Worm (Caenorhabditis elegans) whole organism, late embryonic: ENCODE data around the gene ZK622.4.

ENCODE experiments used
- C08G9.2 ChIP-seq: sonication (generic microtip); optimal IDR thresholded peaks from 2 replicates; lab custom pipeline; 2016; ENCODE audit warnings: mild to moderate bottlenecking, missing genetic modification characterization, moderate library complexity, missing compliant biosample characterization
- C38D4.7 ChIP-seq: fragments of 200-800 bp; sonication (Bioruptor generic); optimal IDR thresholded peaks from 2 replicates; lab custom pipeline; 2018; ENCODE audit warnings: mild to moderate bottlenecking, missing genetic modification characterization, moderate library complexity, missing compliant biosample characterization
- T23F11.4 ChIP-seq: fragments of 200-800 bp; sonication (Bioruptor generic); optimal IDR thresholded peaks from 2 replicates; lab custom pipeline; 2018; ENCODE audit warnings: mild to moderate bottlenecking, missing genetic modification characterization, missing compliant biosample characterization
- ceh-14 ChIP-seq: sonication (generic microtip); optimal IDR thresholded peaks from 2 replicates; lab custom pipeline; 2016; ENCODE audit warnings: missing genotype, missing genetic modification characterization, missing compliant biosample characterization
- ceh-18 ChIP-seq: sonication (generic microtip); optimal IDR thresholded peaks from 2 replicates; lab custom pipeline; 2016; ENCODE audit warnings: missing genetic modification characterization, missing compliant biosample characterization
- ceh-19 ChIP-seq: fragments of 200-800 bp; sonication (Bioruptor generic); optimal IDR thresholded peaks from 2 replicates; lab custom pipeline; 2018; ENCODE audit warnings: mild to moderate bottlenecking, missing genetic modification characterization, missing compliant biosample characterization
- ceh-22 ChIP-seq: sonication (generic microtip); optimal IDR thresholded peaks from 2 replicates; lab custom pipeline; 2017; ENCODE audit warnings: missing biosample characterization, missing genetic modification characterization
- ceh-30 ChIP-seq: fragments of 150-350 bp; optimal IDR thresholded peaks from 2 replicates; lab custom pipeline; 2014; ENCODE audit warnings: missing biosample characterization, missing genetic modification characterization
- ceh-45 ChIP-seq: fragments of 200-800 bp; sonication (Bioruptor generic); IDR thresholded peaks from 2 replicates; pipeline ENCODE4 v1.3.6; 2022; ENCODE audit warnings: missing genetic modification reagents, missing genetic modification characterization, missing compliant biosample characterization
- ceh-48 ChIP-seq: sonication (generic microtip); optimal IDR thresholded peaks from 2 replicates; lab custom pipeline; 2016; ENCODE audit warnings: missing genetic modification characterization, inconsistent platforms, missing compliant biosample characterization
- ceh-6 ChIP-seq: fragments of 200-800 bp; sonication (Bioruptor generic); optimal IDR thresholded peaks from 2 replicates; lab custom pipeline; 2018; ENCODE audit warnings: mild to moderate bottlenecking, missing genetic modification characterization, missing compliant biosample characterization
- ceh-9 ChIP-seq: sonication (generic microtip); optimal IDR thresholded peaks from 2 replicates; lab custom pipeline; 2016; ENCODE audit warnings: mild to moderate bottlenecking, missing genetic modification characterization, inconsistent platforms, missing compliant biosample characterization
- dmd-4 ChIP-seq: sonication (generic microtip); optimal IDR thresholded peaks from 2 replicates; lab custom pipeline; 2016; ENCODE audit warnings: borderline replicate concordance, missing genetic modification characterization, missing compliant biosample characterization
- elt-2 ChIP-seq: sonication (generic microtip); optimal IDR thresholded peaks from 2 replicates; lab custom pipeline; 2016; ENCODE audit warnings: missing genetic modification reagents, missing genetic modification characterization, missing compliant biosample characterization
- eyg-1 ChIP-seq: sonication (generic microtip); optimal IDR thresholded peaks from 2 replicates; lab custom pipeline; 2016; ENCODE audit warnings: missing genotype, missing genetic modification characterization, missing compliant biosample characterization
- fkh-10 ChIP-seq: fragments of 150-350 bp; optimal IDR thresholded peaks from 2 replicates; lab custom pipeline; 2014; ENCODE audit warnings: missing biosample characterization, missing genetic modification reagents, missing genetic modification characterization
- fkh-6 ChIP-seq: sonication (generic microtip); optimal IDR thresholded peaks from 2 replicates; lab custom pipeline; 2016; ENCODE audit warnings: missing genetic modification characterization, missing compliant biosample characterization
- hlh-13 ChIP-seq: fragments of 200-800 bp; sonication (Bioruptor generic); optimal IDR thresholded peaks from 2 replicates; lab custom pipeline; 2018; ENCODE audit warnings: mild to moderate bottlenecking, missing genetic modification characterization, missing compliant biosample characterization
- hlh-15 ChIP-seq: sonication (generic microtip); optimal IDR thresholded peaks from 2 replicates; lab custom pipeline; 2016; ENCODE audit warnings: missing genetic modification characterization, missing compliant biosample characterization
- hlh-30 ChIP-seq: sonication (generic microtip); optimal IDR thresholded peaks from 2 replicates; lab custom pipeline; 2017; ENCODE audit warnings: antibody characterized with exemption, missing genetic modification characterization, missing compliant biosample characterization; ENCODE audit not compliant: insufficient read depth
- hlh-6 ChIP-seq: sonication (generic microtip); optimal IDR thresholded peaks from 2 replicates; lab custom pipeline; 2016; ENCODE audit warnings: missing genotype, missing genetic modification characterization, missing compliant biosample characterization
- hlh-8 ChIP-seq: sonication (generic microtip); optimal IDR thresholded peaks from 2 replicates; lab custom pipeline; 2016; ENCODE audit warnings: missing genotype, missing genetic modification characterization, missing compliant biosample characterization
- lim-6 ChIP-seq: sonication (generic microtip); optimal IDR thresholded peaks from 2 replicates; lab custom pipeline; 2016; ENCODE audit warnings: missing genetic modification characterization, missing compliant biosample characterization
- madf-2 ChIP-seq: sonication (generic microtip); optimal IDR thresholded peaks from 2 replicates; lab custom pipeline; 2017; ENCODE audit warnings: missing genetic modification characterization, missing compliant biosample characterization
- mec-3 ChIP-seq: sonication (generic microtip); optimal IDR thresholded peaks from 2 replicates; lab custom pipeline; 2016; ENCODE audit warnings: borderline replicate concordance, missing genetic modification characterization, missing compliant biosample characterization
- nfya-1 ChIP-seq: sonication (generic microtip); optimal IDR thresholded peaks from 2 replicates; lab custom pipeline; 2017; ENCODE audit warnings: missing genetic modification characterization, mild to moderate bottlenecking, missing compliant biosample characterization, antibody characterized with exemption, moderate library complexity
- nhr-11 ChIP-seq: fragments of 150-350 bp; optimal IDR thresholded peaks from 2 replicates; lab custom pipeline; 2014; ENCODE audit warnings: missing biosample characterization, missing genetic modification characterization
- nhr-232 ChIP-seq: sonication (generic microtip); optimal IDR thresholded peaks from 2 replicates; lab custom pipeline; 2016; ENCODE audit warnings: missing genetic modification characterization, missing compliant biosample characterization
- odd-2 ChIP-seq: sonication (generic microtip); optimal IDR thresholded peaks from 2 replicates; lab custom pipeline; 2017; ENCODE audit warnings: antibody characterized with exemption, mild to moderate bottlenecking, missing genetic modification characterization, missing compliant biosample characterization
- pag-3 ChIP-seq: sonication (generic microtip); optimal IDR thresholded peaks from 2 replicates; lab custom pipeline; 2016; ENCODE audit warnings: missing compliant biosample characterization, missing genetic modification characterization, borderline replicate concordance
- pat-9 ChIP-seq: fragments of 200-800 bp; sonication (Bioruptor generic); optimal IDR thresholded peaks from 2 replicates; lab custom pipeline; 2018; ENCODE audit warnings: mild to moderate bottlenecking, missing genetic modification characterization, moderate library complexity, missing compliant biosample characterization
- pha-2 ChIP-seq: sonication (generic microtip); optimal IDR thresholded peaks from 2 replicates; lab custom pipeline; 2017; ENCODE audit warnings: mild to moderate bottlenecking, missing genetic modification characterization, missing compliant biosample characterization
- pha-4 ChIP-seq: fragments of 150-350 bp; optimal IDR thresholded peaks from 2 replicates; lab custom pipeline; 2018; ENCODE audit warnings: missing biosample characterization, missing genetic modification reagents, missing genetic modification characterization
- pqm-1 ChIP-seq: sonication (generic microtip); optimal IDR thresholded peaks from 2 replicates; lab custom pipeline; 2016; ENCODE audit warnings: missing genetic modification characterization, missing compliant biosample characterization
- ref-2 ChIP-seq: sonication (generic microtip); optimal IDR thresholded peaks from 2 replicates; lab custom pipeline; 2016; ENCODE audit warnings: missing genetic modification characterization, missing compliant biosample characterization
- rnt-1 ChIP-seq: sonication (generic microtip); optimal IDR thresholded peaks from 2 replicates; lab custom pipeline; 2016; ENCODE audit warnings: missing genetic modification characterization, missing compliant biosample characterization
- sdc-2 ChIP-seq: sonication (generic microtip); optimal IDR thresholded peaks from 2 replicates; lab custom pipeline; 2016; ENCODE audit warnings: missing genotype, missing genetic modification characterization, missing compliant biosample characterization
- sox-2 ChIP-seq: fragments of 200-800 bp; sonication (Bioruptor generic); IDR thresholded peaks from 2 replicates; pipeline ENCODE4 v1.3.6; 2022; ENCODE audit warnings: missing genetic modification reagents, missing genetic modification characterization, missing compliant biosample characterization
- tbx-2 ChIP-seq: sonication (generic microtip); optimal IDR thresholded peaks from 2 replicates; lab custom pipeline; 2016; ENCODE audit warnings: missing genetic modification characterization, missing compliant biosample characterization
- ttx-3 ChIP-seq: sonication (generic microtip); optimal IDR thresholded peaks from 2 replicates; lab custom pipeline; 2016; ENCODE audit warnings: missing genetic modification reagents, missing genetic modification characterization, missing compliant biosample characterization
- unc-3 ChIP-seq, 2 experiments: fragments of 200-800 bp in 1 of 2; sonication (Bioruptor generic) in 1 of 2; sonication (generic microtip) in 1 of 2; conservative IDR thresholded peaks in 1 of 2; optimal IDR thresholded peaks in 1 of 2; 2 replicates each; pipeline versions ENCODE4 v1.3.6 to Lab custom; 2016 to 2022; ENCODE audit warnings: missing compliant biosample characterization in 2 of 2, missing genetic modification characterization in 2 of 2, missing genetic modification reagents in 1 of 2
- unc-55 ChIP-seq: sonication (generic microtip); optimal IDR thresholded peaks from 2 replicates; lab custom pipeline; 2017; ENCODE audit warnings: missing biosample characterization, missing genetic modification reagents, missing genetic modification characterization
- unc-86 ChIP-seq: sonication (generic microtip); optimal IDR thresholded peaks from 2 replicates; lab custom pipeline; 2016; ENCODE audit warnings: missing genetic modification characterization, missing compliant biosample characterization
- zip-5 ChIP-seq: sonication (generic microtip); optimal IDR thresholded peaks from 2 replicates; lab custom pipeline; 2016; ENCODE audit warnings: missing genetic modification characterization, missing compliant biosample characterization
- ztf-16 ChIP-seq: sonication (generic microtip); optimal IDR thresholded peaks from 2 replicates; lab custom pipeline; 2017; ENCODE audit warnings: missing genetic modification characterization, missing compliant biosample characterization

The ZK622.4 gene

ce11 chrII:5285029-5285428 lies 7.5 kb upstream of the ZK622.4 start, which contains the start of gene gur-5:
Gene gur-5 (plus strand): TSS chrII:5285329.
- TF ChIP-seq ceh-6 (GFP tag; lab: Kevin White, UChicago) (no peak), zip-5 (no peak), unc-3 (GFP tag; conservative IDR thresholded peaks at IDR 0.05; lab: Robert Waterston, UW) (no peak), unc-3 (tag; optimal IDR thresholded peaks at IDR 0.05; lab: Kevin White, UChicago) (no peak), madf-2 (tag; lab: Kevin White, UChicago) (no peak), pqm-1 (tag; lab: Kevin White, UChicago) (no peak), ceh-30 (tag; lab: Kevin White, UChicago) (no peak), hlh-30 (tag; lab: Kevin White, UChicago) (no peak), nhr-232 (tag; lab: Kevin White, UChicago) (no peak), hlh-6 (tag; lab: Kevin White, UChicago) (no peak), ceh-45 (no peak), odd-2 (tag; lab: Kevin White, UChicago) (no peak), hlh-15 (tag; lab: Kevin White, UChicago) (no peak), ceh-48 (tag; lab: Kevin White, UChicago) (no peak), nfya-1 (tag; lab: Kevin White, UChicago) (no peak), ceh-19 (GFP tag; lab: Kevin White, UChicago) (no peak), pha-4 (tag; lab: Kevin White, UChicago) (no peak), pag-3 (tag; lab: Kevin White, UChicago) (no peak), rnt-1 (no peak), ceh-14 (no peak), T23F11.4 (GFP tag; lab: Kevin White, UChicago) (no peak)

- TF ChIP-seq hlh-6 (tag; lab: Kevin White, UChicago) (no peak), ceh-14 (no peak), sox-2 (GFP tag; lab: Robert Waterston, UW) (no peak), zip-5 (no peak), nhr-11 (tag; lab: Kevin White, UChicago) (no peak), hlh-15 (tag; lab: Kevin White, UChicago) (no peak)
Measured at ce11 chrII:5289142-5289541, 3.4 kb upstream of the ZK622.4 start, which contains the start of gene ZK622.5. Gene ZK622.5 (plus strand): TSS chrII:5289442.

ce11 chrII:5291051-5291450 lies 1.5 kb upstream of the ZK622.4 start:
- no peak for TF ChIP-seq ceh-9 (tag; lab: Kevin White, UChicago)
- no peak for TF ChIP-seq unc-3 (GFP tag; conservative IDR thresholded peaks at IDR 0.05; lab: Robert Waterston, UW)
- TF ChIP-seq unc-3 (tag; optimal IDR thresholded peaks at IDR 0.05; lab: Kevin White, UChicago) = no peak
- TF ChIP-seq eyg-1 (tag; lab: Kevin White, UChicago) = no peak
- TF ChIP-seq C38D4.7 = no peak
- TF ChIP-seq hlh-8 (tag; lab: Kevin White, UChicago) = no peak
- TF ChIP-seq pat-9 = no peak
- TF ChIP-seq elt-2 (tag; lab: Kevin White, UChicago) = no peak
- no peak for TF ChIP-seq ceh-22
- no peak for TF ChIP-seq tbx-2 (tag; lab: Kevin White, UChicago)
- no peak for TF ChIP-seq hlh-13 (GFP tag; lab: Kevin White, UChicago)
- TF ChIP-seq dmd-4 = no peak
- no peak for TF ChIP-seq nhr-11 (tag; lab: Kevin White, UChicago)
- no peak for TF ChIP-seq lim-6 (tag; lab: Kevin White, UChicago)
- no peak for TF ChIP-seq pqm-1 (tag; lab: Kevin White, UChicago)
- TF ChIP-seq unc-86 (tag; lab: Kevin White, UChicago) = no peak
- no peak for TF ChIP-seq hlh-6 (tag; lab: Kevin White, UChicago)

ce11 chrII:5293287-5293850 lies 867 bp downstream of the ZK622.4 start, which contains the start of gene ZK622.1:
Gene ZK622.1 (plus strand): TSS chrII:5293800.
- no peak for TF ChIP-seq fkh-6 (tag; lab: Kevin White, UChicago)
- TF ChIP-seq ceh-9 (tag; lab: Kevin White, UChicago) = no peak
- TF ChIP-seq eyg-1 (tag; lab: Kevin White, UChicago) = no peak
- no peak for TF ChIP-seq ttx-3 (tag; lab: Kevin White, UChicago)
- peak; percentile 13 for TF ChIP-seq ceh-18
- TF ChIP-seq ref-2 (tag; lab: Kevin White, UChicago) = peak; percentile 5
- TF ChIP-seq nhr-232 (tag; lab: Kevin White, UChicago) = peak; percentile 51
- TF ChIP-seq lim-6 (tag; lab: Kevin White, UChicago) = no peak
- no peak for TF ChIP-seq unc-55 (GFP tag; lab: Kevin White, UChicago)
- TF ChIP-seq C08G9.2 (tag; lab: Kevin White, UChicago) = peak; percentile 40
- TF ChIP-seq ceh-22 = no peak
- TF ChIP-seq pha-4 (tag; lab: Kevin White, UChicago) = no peak
- no peak for TF ChIP-seq ztf-16 (tag; lab: Kevin White, UChicago)
- TF ChIP-seq hlh-8 (tag; lab: Kevin White, UChicago) = no peak
- TF ChIP-seq pha-2 (tag; lab: Kevin White, UChicago) = no peak
- TF ChIP-seq fkh-10 (GFP tag; lab: Kevin White, UChicago) = no peak
- no peak for TF ChIP-seq sdc-2 (tag; lab: Kevin White, UChicago)
- no peak for TF ChIP-seq mec-3 (tag; lab: Kevin White, UChicago)
